2 fruit fly cellular contexts compared by ENCODE assay signal in genomic region chr2L:17988955-17989354, dm6.
TF ChIP-seq lines count a peak whose summit lies in the region.

No protein-coding gene starts in this region.

- TF ChIP-seq CTCF in whole organism, embryonic (GFP tag; optimal IDR thresholded peaks at IDR 0.05; lab: Kevin White, UChicago): no peak

TF ChIP-seq in whole organism, embryonic, 481 proteins besides CTCF, POLR2A, EP300 and RAD21:
- TF ChIP-seq gcm (GFP tag; optimal IDR thresholded peaks at IDR 0.05; lab: Kevin White, UChicago) (no peak), CG17829 (tag; optimal IDR thresholded peaks at IDR 0.05; lab: Kevin White, UChicago) (no peak), CG8478 (optimal IDR thresholded peaks at IDR 0.05; lab: Kevin White, UChicago) (peak; percentile 77), MTF-1 (GFP tag; optimal IDR thresholded peaks at IDR 0.05; lab: Kevin White, UChicago; ENCODE audit: borderline replicate concordance) (no peak), wor (GFP tag; IDR thresholded peaks at IDR 0.05; lab: Robert Waterston, UW) (no peak), tna (GFP tag; IDR thresholded peaks at IDR 0.05; lab: Robert Waterston, UW; ENCODE audit: partially characterized antibody) (no peak), grn (GFP tag; optimal IDR thresholded peaks at IDR 0.05; lab: Kevin White, UChicago) (no peak), hkb (optimal IDR thresholded peaks at IDR 0.05; lab: Kevin White, UChicago) (peak; percentile 60), hkb (GFP tag; IDR thresholded peaks at IDR 0.05; lab: Robert Waterston, UW) (no peak), sens (GFP tag; lab: Kevin White, UChicago) (peak; percentile 29), CG34422 (GFP tag; IDR thresholded peaks at IDR 0.05; lab: Robert Waterston, UW) (no peak), CG7839 (tag; optimal IDR thresholded peaks at IDR 0.05; lab: Kevin White, UChicago) (no peak), CG14860 (GFP tag; IDR thresholded peaks at IDR 0.05; lab: Robert Waterston, UW; ENCODE audit: partially characterized antibody) (0 out of 3 replicates have a peak, but pooled peaks have one; percentile 22), crol (GFP tag; IDR thresholded peaks at IDR 0.05; lab: Robert Waterston, UW) (no peak)
TF ChIP-seq in whole organism, embryonic: peak in this region for 4.

TF ChIP-seq in whole organism, wandering third instar larva, 38 proteins besides CTCF, POLR2A, EP300 and RAD21:
- TF ChIP-seq Myc (optimal IDR thresholded peaks at IDR 0.05; lab: Kevin White, UChicago) (no peak), Dfd (GFP tag; optimal IDR thresholded peaks at IDR 0.05; lab: Kevin White, UChicago) (peak; percentile 49)

Comparison
In these comparisons a context has a peak if more than half of its experiments do, and no peak if none do; other contexts are left out.
1. Of the 10 proteins assayed by ChIP-seq in both whole organism, embryonic and whole organism, wandering third instar larva: peak only in whole organism, embryonic: none; only in whole organism, wandering third instar larva: Dfd; in both: none; in neither: 9.